Fruit fly (Drosophila melanogaster): ENCODE results near the gene ImpL2.
A peak's percentile ranks its signal among the peaks of the same experiment; 100 is the strongest.

The ImpL2 gene

dm6 chr3L:4236097-4236572, at the start of gene ImpL2:
ImpL2 (minus strand) TSS chr3L:4236147.
- no peak for TF ChIP-seq Hr96 (GFP tag; optimal IDR thresholded peaks at IDR 0.05)
- TF ChIP-seq bab1 (GFP tag; optimal IDR thresholded peaks at IDR 0.05) = no peak
- no peak for TF ChIP-seq Crg-1 (GFP tag; optimal IDR thresholded peaks at IDR 0.05)
- no peak for TF ChIP-seq ovo (GFP tag; optimal IDR thresholded peaks at IDR 0.05)
- TF ChIP-seq CG7045 (GFP tag; optimal IDR thresholded peaks at IDR 0.05) = no peak
- no peak for TF ChIP-seq CG5204 (GFP tag; optimal IDR thresholded peaks at IDR 0.05)
- no peak for TF ChIP-seq CG7101 (tag; optimal IDR thresholded peaks at IDR 0.05)
- no peak for TF ChIP-seq CG12768 (GFP tag; optimal IDR thresholded peaks at IDR 0.05)
- no peak for TF ChIP-seq CG1620 (GFP tag; optimal IDR thresholded peaks at IDR 0.05)
- no peak for TF ChIP-seq cnc (optimal IDR thresholded peaks at IDR 0.05)
- TF ChIP-seq pad (GFP tag; optimal IDR thresholded peaks at IDR 0.05) = no peak
- TF ChIP-seq toe (GFP tag; optimal IDR thresholded peaks at IDR 0.05) = no peak
- TF ChIP-seq cic (GFP tag; optimal IDR thresholded peaks at IDR 0.05) = no peak
- no peak for TF ChIP-seq Clk (GFP tag; optimal IDR thresholded peaks at IDR 0.05)

- TF ChIP-seq bab1 (GFP tag; optimal IDR thresholded peaks at IDR 0.05) (peak; percentile 53), Mnt (GFP tag; optimal IDR thresholded peaks at IDR 0.05) (peak; percentile 41), CG12768 (GFP tag; optimal IDR thresholded peaks at IDR 0.05) (peak; percentile 32), tj (GFP tag; optimal IDR thresholded peaks at IDR 0.05) (no peak), ovo (GFP tag; optimal IDR thresholded peaks at IDR 0.05) (no peak), cic (GFP tag; optimal IDR thresholded peaks at IDR 0.05) (no peak)
Measured at dm6 chr3L:4283428-4284089, 47.6 kb upstream of the ImpL2 start, which contains the start of the genes srw and CG1316. srw (minus strand) TSS chr3L:4283478. CG1316 (plus strand) TSS chr3L:4283851.

dm6 chr3L:4282627-4283026, 46.7 kb upstream of the ImpL2 start, which contains the start of gene CG11583:
CG11583 (minus strand) TSS chr3L:4282817.
- TF ChIP-seq cic (GFP tag; optimal IDR thresholded peaks at IDR 0.05) = peak; percentile 24
- TF ChIP-seq CG7045 (GFP tag; optimal IDR thresholded peaks at IDR 0.05) = peak; percentile 19
- TF ChIP-seq Crg-1 (GFP tag; optimal IDR thresholded peaks at IDR 0.05) = peak; percentile 64
- TF ChIP-seq Mnt (GFP tag; optimal IDR thresholded peaks at IDR 0.05) = peak; percentile 100
- no peak for TF ChIP-seq Clk (GFP tag; optimal IDR thresholded peaks at IDR 0.05)
- TF ChIP-seq CG14711 (tag; optimal IDR thresholded peaks at IDR 0.05) = peak; percentile 53
- peak; percentile 72 for TF ChIP-seq CG7101 (tag; optimal IDR thresholded peaks at IDR 0.05)
- no peak for TF ChIP-seq tj (GFP tag; optimal IDR thresholded peaks at IDR 0.05)
- TF ChIP-seq toe (GFP tag; optimal IDR thresholded peaks at IDR 0.05) = peak; percentile 63
- TF ChIP-seq ovo (GFP tag; optimal IDR thresholded peaks at IDR 0.05) = peak; percentile 26
- no peak for TF ChIP-seq Hr96 (GFP tag; optimal IDR thresholded peaks at IDR 0.05)
- peak; percentile 76 for TF ChIP-seq CG1620 (GFP tag; optimal IDR thresholded peaks at IDR 0.05)
- no peak for TF ChIP-seq kay (GFP tag; ENCODE audit: borderline replicate concordance)
- TF ChIP-seq CG33017 (tag; optimal IDR thresholded peaks at IDR 0.05) = peak; percentile 7
- TF ChIP-seq CG12768 (GFP tag; optimal IDR thresholded peaks at IDR 0.05) = peak; percentile 52
- TF ChIP-seq pad (GFP tag; optimal IDR thresholded peaks at IDR 0.05) = peak; percentile 57
- peak; percentile 21 for TF ChIP-seq bab1 (GFP tag; optimal IDR thresholded peaks at IDR 0.05)
- TF ChIP-seq CG11617 (GFP tag; optimal IDR thresholded peaks at IDR 0.05) = no peak
- TF ChIP-seq CG5204 (GFP tag; optimal IDR thresholded peaks at IDR 0.05) = no peak
- TF ChIP-seq cnc (optimal IDR thresholded peaks at IDR 0.05) = no peak

dm6 chr3L:4277796-4278195, 41.8 kb upstream of the ImpL2 start, which contains the start of gene Ctl1:
Ctl1 (plus strand) TSS chr3L:4277962.
- TF ChIP-seq bab1 (GFP tag; optimal IDR thresholded peaks at IDR 0.05) = peak; percentile 23
- no peak for TF ChIP-seq CG5204 (GFP tag; optimal IDR thresholded peaks at IDR 0.05)
- no peak for TF ChIP-seq Crg-1 (GFP tag; optimal IDR thresholded peaks at IDR 0.05)

- TF ChIP-seq CG33017 (tag; optimal IDR thresholded peaks at IDR 0.05) = no peak
- TF ChIP-seq bab1 (GFP tag; optimal IDR thresholded peaks at IDR 0.05) = no peak
- TF ChIP-seq CG1620 (GFP tag; optimal IDR thresholded peaks at IDR 0.05) = no peak
- no peak for TF ChIP-seq Clk (GFP tag; optimal IDR thresholded peaks at IDR 0.05)
- no peak for TF ChIP-seq tj (GFP tag; optimal IDR thresholded peaks at IDR 0.05)
- TF ChIP-seq Crg-1 (GFP tag; optimal IDR thresholded peaks at IDR 0.05) = no peak
- no peak for TF ChIP-seq CG7045 (GFP tag; optimal IDR thresholded peaks at IDR 0.05)
- TF ChIP-seq CG5204 (GFP tag; optimal IDR thresholded peaks at IDR 0.05) = no peak
- no peak for TF ChIP-seq CG7101 (tag; optimal IDR thresholded peaks at IDR 0.05)
- TF ChIP-seq Hr96 (GFP tag; optimal IDR thresholded peaks at IDR 0.05) = no peak
- TF ChIP-seq cnc (optimal IDR thresholded peaks at IDR 0.05) = no peak
- TF ChIP-seq CG12768 (GFP tag; optimal IDR thresholded peaks at IDR 0.05) = no peak
- no peak for TF ChIP-seq pad (GFP tag; optimal IDR thresholded peaks at IDR 0.05)
- no peak for TF ChIP-seq CG14711 (tag; optimal IDR thresholded peaks at IDR 0.05)
- TF ChIP-seq toe (GFP tag; optimal IDR thresholded peaks at IDR 0.05) = no peak
- TF ChIP-seq CG11617 (GFP tag; optimal IDR thresholded peaks at IDR 0.05) = no peak
- TF ChIP-seq cic (GFP tag; optimal IDR thresholded peaks at IDR 0.05) = no peak
Measured at dm6 chr3L:4272167-4272773, 36.3 kb upstream of the ImpL2 start.
